Fruit fly (Drosophila melanogaster) whole organism, embryonic: ENCODE measurements around the gene RhoGAP100F.
A peak's percentile ranks its signal among the peaks of the same experiment; 100 is the strongest.

Source experiments
- Antp ChIP-seq: fragments of 200-800 bp; sonication (Bioruptor generic); optimal IDR thresholded peaks from 3 replicates; lab custom pipeline; 2016; ENCODE audit warnings: missing biosample characterization, missing genetic modification characterization
- BtbVII ChIP-seq: fragments of 200-800 bp; sonication (Bioruptor generic); optimal IDR thresholded peaks from 3 replicates; lab custom pipeline; 2017; ENCODE audit warnings: missing biosample characterization, mild to moderate bottlenecking, missing genetic modification characterization
- CG12236 ChIP-seq: fragments of 200-800 bp; sonication (Bioruptor generic); optimal IDR thresholded peaks from 2 replicates; lab custom pipeline; 2016; ENCODE audit warnings: missing biosample characterization, missing genetic modification characterization
- CG12299 ChIP-seq: fragments of 200-800 bp; sonication (Bioruptor generic); optimal IDR thresholded peaks from 2 replicates; lab custom pipeline; 2018; ENCODE audit warnings: missing biosample characterization, mild to moderate bottlenecking, missing genetic modification characterization
- CG13123 ChIP-seq: fragments of 200-800 bp; sonication (Bioruptor generic); optimal IDR thresholded peaks from 2 replicates; lab custom pipeline; 2016; ENCODE audit warnings: missing biosample characterization, missing genetic modification characterization
- CG13296 ChIP-seq: fragments of 200-800 bp; sonication (Bioruptor generic); optimal IDR thresholded peaks from 3 replicates; lab custom pipeline; 2018; ENCODE audit warnings: missing biosample characterization, mild to moderate bottlenecking, missing genetic modification characterization
- CG14014 ChIP-seq: fragments of 200-800 bp; sonication (Bioruptor generic); IDR thresholded peaks from 2 replicates; pipeline ENCODE4 v1.3.6; 2022; ENCODE audit warnings: missing biosample characterization, missing genetic modification characterization
- CG14860 ChIP-seq: fragments of 200-800 bp; sonication (Bioruptor generic); IDR thresholded peaks from 3 replicates; pipeline ENCODE4 v1.3.6; 2022; ENCODE audit warnings: missing biosample characterization, missing genetic modification characterization; ENCODE audit not compliant: partially characterized antibody
- CG15011 ChIP-seq: fragments of 200-800 bp; sonication (Bioruptor generic); optimal IDR thresholded peaks from 3 replicates; lab custom pipeline; 2018; ENCODE audit warnings: missing biosample characterization, mild to moderate bottlenecking, missing genetic modification characterization
- CG15073 ChIP-seq: fragments of 200-800 bp; sonication (Bioruptor generic); optimal IDR thresholded peaks from 2 replicates; lab custom pipeline; 2016; ENCODE audit warnings: missing biosample characterization, missing genetic modification characterization
- CG2889 ChIP-seq: fragments of 200-800 bp; sonication (Bioruptor generic); IDR thresholded peaks from 3 replicates; pipeline ENCODE4 v1.3.6; 2022; ENCODE audit warnings: missing biosample characterization, missing genetic modification characterization
- CG31388 ChIP-seq: fragments of 200-800 bp; sonication (Bioruptor generic); optimal IDR thresholded peaks from 2 replicates; lab custom pipeline; 2016; ENCODE audit warnings: missing biosample characterization, missing genetic modification characterization
- CG3847 ChIP-seq: fragments of 200-800 bp; sonication (Bioruptor generic); IDR thresholded peaks from 2 replicates; pipeline ENCODE4 v1.3.6; 2022; ENCODE audit warnings: missing biosample characterization, missing genetic modification characterization
- CG3995 ChIP-seq: fragments of 200-800 bp; sonication (Bioruptor generic); optimal IDR thresholded peaks from 3 replicates; lab custom pipeline; 2016; ENCODE audit warnings: missing biosample characterization, missing genetic modification characterization
- CG43689 ChIP-seq: fragments of 200-800 bp; sonication (Bioruptor generic); IDR thresholded peaks from 2 replicates; pipeline ENCODE4 v1.3.6; 2022; ENCODE audit warnings: missing biosample characterization, missing genetic modification characterization
- CG4730 ChIP-seq: fragments of 200-800 bp; sonication (Bioruptor generic); IDR thresholded peaks from 2 replicates; pipeline ENCODE4 v1.3.6; 2022; ENCODE audit warnings: missing biosample characterization, missing genetic modification characterization
- CG6175 ChIP-seq: fragments of 200-800 bp; sonication (Bioruptor generic); IDR thresholded peaks from 3 replicates; pipeline ENCODE4 v1.3.6; 2022; ENCODE audit warnings: missing biosample characterization, missing genetic modification characterization
- CG6813 ChIP-seq: fragments of 200-800 bp; sonication (Bioruptor generic); optimal IDR thresholded peaks from 2 replicates; lab custom pipeline; 2017; ENCODE audit warnings: missing biosample characterization, missing genetic modification characterization, mild to moderate bottlenecking, moderate library complexity, missing genetic modification reagents
- CG7357 ChIP-seq: fragments of 200-800 bp; sonication (Bioruptor generic); IDR thresholded peaks from 3 replicates; pipeline ENCODE4 v1.3.6; 2022; ENCODE audit warnings: missing biosample characterization, missing genetic modification characterization
- CG7745 ChIP-seq: fragments of 200-800 bp; sonication (Bioruptor generic); optimal IDR thresholded peaks from 2 replicates; lab custom pipeline; 2018; ENCODE audit warnings: missing biosample characterization, mild to moderate bottlenecking, missing genetic modification characterization, moderate library complexity
- CG7786 ChIP-seq: fragments of 200-800 bp; sonication (Bioruptor generic); optimal IDR thresholded peaks from 2 replicates; lab custom pipeline; 2016; ENCODE audit warnings: missing biosample characterization, missing genetic modification characterization
- CG7987 ChIP-seq: fragments of 200-800 bp; sonication (Bioruptor generic); optimal IDR thresholded peaks from 2 replicates; lab custom pipeline; 2018; ENCODE audit warnings: missing biosample characterization, mild to moderate bottlenecking, missing genetic modification characterization, moderate library complexity
- CG9817 ChIP-seq: fragments of 200-800 bp; sonication (Bioruptor generic); optimal IDR thresholded peaks from 2 replicates; lab custom pipeline; 2018; ENCODE audit warnings: missing biosample characterization, mild to moderate bottlenecking, missing genetic modification characterization, moderate library complexity
- Dfd ChIP-seq, 2 experiments: fragments of >200 bp; optimal IDR thresholded peaks; 2 replicates each; lab custom pipeline; 2017; ENCODE audit warnings: missing biosample characterization in 2 of 2, missing genetic modification characterization in 2 of 2
- Eip74EF ChIP-seq, 2 experiments: fragments of 200-800 bp in 1 of 2; fragments of >200 bp in 1 of 2; sonication (Bioruptor generic) in 1 of 2; optimal IDR thresholded peaks; 2 replicates each; lab custom pipeline; 2017 to 2019; ENCODE audit warnings: missing biosample characterization in 2 of 2, missing genetic modification characterization in 2 of 2, mild to moderate bottlenecking in 1 of 2, moderate library complexity in 1 of 2
- HLH4C ChIP-seq: fragments of 200-800 bp; sonication (Bioruptor generic); IDR thresholded peaks from 3 replicates; pipeline ENCODE4 v1.3.6; 2022; ENCODE audit warnings: missing biosample characterization, missing genetic modification characterization; ENCODE audit not compliant: partially characterized antibody
- Hr51 ChIP-seq, 2 experiments: fragments of 200-800 bp; sonication (Bioruptor generic); optimal IDR thresholded peaks; 2 replicates in 1 of 2; 3 replicates in 1 of 2; lab custom pipeline; 2016 to 2018; ENCODE audit warnings: missing biosample characterization in 2 of 2, missing genetic modification characterization in 2 of 2, mild to moderate bottlenecking in 1 of 2, moderate library complexity in 1 of 2
- Sin3A ChIP-seq: fragments of >200 bp; optimal IDR thresholded peaks from 2 replicates; lab custom pipeline; 2018
- Sry-δ ChIP-seq: fragments of 200-800 bp; sonication (Bioruptor generic); optimal IDR thresholded peaks from 2 replicates; lab custom pipeline; 2016; ENCODE audit warnings: missing biosample characterization, missing genetic modification characterization
- Tbp ChIP-seq: fragments of >200 bp; optimal IDR thresholded peaks from 2 replicates; lab custom pipeline; 2018; ENCODE audit warnings: missing biosample characterization, missing genetic modification characterization
- YL-1 ChIP-seq: fragments of 200-800 bp; sonication (Bioruptor generic); optimal IDR thresholded peaks from 3 replicates; lab custom pipeline; 2017; ENCODE audit warnings: missing biosample characterization, mild to moderate bottlenecking, missing genetic modification characterization
- cas ChIP-seq: fragments of 200-800 bp; sonication (Bioruptor generic); IDR thresholded peaks from 2 replicates; pipeline ENCODE4 v1.3.6; 2022; ENCODE audit warnings: missing biosample characterization, missing genetic modification characterization
- emc ChIP-seq: fragments of 200-800 bp; sonication (Bioruptor generic); optimal IDR thresholded peaks from 2 replicates; lab custom pipeline; 2016; ENCODE audit warnings: missing biosample characterization, missing genetic modification characterization
- fd102C ChIP-seq: fragments of 200-800 bp; sonication (Bioruptor generic); optimal IDR thresholded peaks from 2 replicates; lab custom pipeline; 2018; ENCODE audit warnings: missing biosample characterization, mild to moderate bottlenecking, missing genetic modification characterization, moderate library complexity
- grau ChIP-seq: fragments of 200-800 bp; optimal IDR thresholded peaks from 3 replicates; lab custom pipeline; 2019; ENCODE audit warnings: missing biosample characterization, mild to moderate bottlenecking, missing genetic modification characterization, moderate library complexity
- jigr1 ChIP-seq: fragments of 200-800 bp; sonication (Bioruptor generic); IDR thresholded peaks from 3 replicates; pipeline ENCODE4 v1.3.6; 2022; ENCODE audit warnings: missing biosample characterization, missing genetic modification characterization
- luna ChIP-seq: fragments of 200-800 bp; sonication (Bioruptor generic); optimal IDR thresholded peaks from 2 replicates; lab custom pipeline; 2016; ENCODE audit warnings: missing biosample characterization, missing genetic modification characterization
- maf-S ChIP-seq: fragments of 200-800 bp; sonication (Bioruptor generic); optimal IDR thresholded peaks from 2 replicates; lab custom pipeline; 2016; ENCODE audit warnings: missing biosample characterization, missing genetic modification characterization
- p53 ChIP-seq: fragments of 200-800 bp; sonication (Bioruptor generic); optimal IDR thresholded peaks from 2 replicates; lab custom pipeline; 2016; ENCODE audit warnings: missing biosample characterization, missing genetic modification characterization
- phol ChIP-seq: fragments of 200-800 bp; sonication (Bioruptor generic); optimal IDR thresholded peaks from 3 replicates; lab custom pipeline; 2018; ENCODE audit warnings: missing biosample characterization, mild to moderate bottlenecking, missing genetic modification characterization, moderate library complexity
- pita ChIP-seq: fragments of 200-800 bp; sonication (Bioruptor generic); optimal IDR thresholded peaks from 2 replicates; lab custom pipeline; 2017; ENCODE audit warnings: missing biosample characterization, mild to moderate bottlenecking, missing genetic modification characterization
- row ChIP-seq: fragments of 200-800 bp; sonication (Bioruptor generic); IDR thresholded peaks from 3 replicates; pipeline ENCODE4 v1.3.6; 2022; ENCODE audit warnings: missing biosample characterization, missing genetic modification characterization
- schlank ChIP-seq: fragments of 200-800 bp; sonication (Bioruptor generic); optimal IDR thresholded peaks from 2 replicates; lab custom pipeline; 2018; ENCODE audit warnings: missing biosample characterization, mild to moderate bottlenecking, missing genetic modification characterization
- slou ChIP-seq: fragments of 200-800 bp; sonication (Bioruptor generic); optimal IDR thresholded peaks from 3 replicates; lab custom pipeline; 2016; ENCODE audit warnings: missing biosample characterization, missing genetic modification characterization
- sob ChIP-seq: fragments of 200-800 bp; sonication (Bioruptor generic); IDR thresholded peaks from 2 replicates; pipeline ENCODE4 v1.3.6; 2022; ENCODE audit warnings: missing biosample characterization, missing genetic modification characterization
- sug ChIP-seq: fragments of 200-800 bp; optimal IDR thresholded peaks from 2 replicates; lab custom pipeline; 2019; ENCODE audit warnings: missing biosample characterization, mild to moderate bottlenecking, missing genetic modification characterization, moderate library complexity
- tll ChIP-seq, 2 experiments: fragments of 200-800 bp in 1 of 2; fragments of >200 bp in 1 of 2; sonication (Bioruptor generic) in 1 of 2; optimal IDR thresholded peaks; 2 replicates each; lab custom pipeline; 2017 to 2019; ENCODE audit warnings: missing biosample characterization in 2 of 2, missing genetic modification characterization in 2 of 2, mild to moderate bottlenecking in 1 of 2, moderate library complexity in 1 of 2
- toy ChIP-seq: fragments of 200-800 bp; sonication (Bioruptor generic); IDR thresholded peaks from 2 replicates; pipeline ENCODE4 v1.3.6; 2022; ENCODE audit warnings: missing biosample characterization, missing genetic modification characterization
- usp ChIP-seq: fragments of >200 bp; optimal IDR thresholded peaks from 2 replicates; lab custom pipeline; 2017; ENCODE audit warnings: missing biosample characterization, missing genetic modification characterization
- zen2 ChIP-seq: fragments of 200-800 bp; sonication (Bioruptor generic); IDR thresholded peaks from 3 replicates; pipeline ENCODE4 v1.3.6; 2022; ENCODE audit warnings: missing biosample characterization, missing genetic modification characterization; ENCODE audit not compliant: partially characterized antibody

RhoGAP100F gene

dm6 chr3R:31771790-31772576 is 40.4 kb upstream of the RhoGAP100F start, which contains the start of the genes betaGlu and sip3 (continued):
- TF ChIP-seq Tbp: no peak
- no peak for TF ChIP-seq pita (GFP tag; lab: Kevin White, UChicago)
- peak; percentile 34 for TF ChIP-seq phol (tag; lab: Kevin White, UChicago)
- TF ChIP-seq Antp (GFP tag; lab: Kevin White, UChicago): no peak
- TF ChIP-seq CG7357: no peak
- TF ChIP-seq CG7786 (GFP tag; lab: Kevin White, UChicago): no peak
- TF ChIP-seq CG2889: no peak
- TF ChIP-seq sob: no peak
- TF ChIP-seq toy (GFP tag; lab: Robert Waterston, UW): no peak
- TF ChIP-seq maf-S: no peak
- TF ChIP-seq CG7745 (tag; lab: Kevin White, UChicago): no peak
- no peak for TF ChIP-seq schlank (tag; lab: Kevin White, UChicago)
- TF ChIP-seq YL-1 (GFP tag; lab: Kevin White, UChicago): peak; percentile 73
- no peak for TF ChIP-seq BtbVII (GFP tag; lab: Kevin White, UChicago)
- peak; percentile 90 for TF ChIP-seq CG14860 (GFP tag; lab: Robert Waterston, UW)
- TF ChIP-seq Eip74EF (GFP tag; optimal IDR thresholded peaks at IDR 0.05; lab: Kevin White, UChicago): no peak
- TF ChIP-seq CG4730 (GFP tag; lab: Robert Waterston, UW): no peak
- peak; percentile 35; the same call in 1 of the 3 replicates for TF ChIP-seq jigr1
- TF ChIP-seq Dfd (GFP tag; optimal IDR thresholded peaks at IDR 0.05; lab: Kevin White, UChicago): no peak
- TF ChIP-seq CG6813 (GFP tag; lab: Kevin White, UChicago): no peak
- no peak for TF ChIP-seq CG31388 (GFP tag; lab: Kevin White, UChicago)
- TF ChIP-seq CG14014: no peak
- no peak for TF ChIP-seq slou (GFP tag; lab: Kevin White, UChicago)
- no peak for TF ChIP-seq fd102C (GFP tag; lab: Kevin White, UChicago)
- no peak for TF ChIP-seq luna (GFP tag; lab: Kevin White, UChicago)
- no peak for TF ChIP-seq CG6175 (GFP tag; lab: Robert Waterston, UW)
- peak; percentile 86 for TF ChIP-seq zen2
- TF ChIP-seq CG12299: peak; percentile 23
- TF ChIP-seq CG15011 (GFP tag; lab: Kevin White, UChicago): no peak
- no peak for TF ChIP-seq CG9817
- TF ChIP-seq Sry-δ: peak; percentile 79
- no peak for TF ChIP-seq CG7987 (GFP tag; lab: Kevin White, UChicago)
- TF ChIP-seq emc: no peak
- no peak for TF ChIP-seq CG13296 (GFP tag; lab: Kevin White, UChicago)
- peak; percentile 87 for TF ChIP-seq CG3995
- TF ChIP-seq sug (tag; lab: Kevin White, UChicago): peak; percentile 20
- TF ChIP-seq CG3847 (GFP tag; lab: Robert Waterston, UW): no peak
- no peak for TF ChIP-seq CG12236
- TF ChIP-seq HLH4C (GFP tag; lab: Robert Waterston, UW): peak; percentile 93
- TF ChIP-seq tll (GFP tag; optimal IDR thresholded peaks at IDR 0.05; lab: Kevin White, UChicago): no peak
- peak; percentile 51 for TF ChIP-seq row (GFP tag; lab: Robert Waterston, UW)
- TF ChIP-seq p53 (GFP tag; lab: Kevin White, UChicago): no peak
- TF ChIP-seq Hr51 (GFP tag; optimal IDR thresholded peaks at IDR 0.05; lab: Kevin White, UChicago): no peak
- TF ChIP-seq CG43689: no peak
- peak; percentile 0 for TF ChIP-seq CG13123 (GFP tag; lab: Kevin White, UChicago)
- TF ChIP-seq cas: no peak
- TF ChIP-seq grau (tag; lab: Kevin White, UChicago): peak; percentile 25
- no peak for TF ChIP-seq CG15073 (GFP tag; lab: Kevin White, UChicago)
- TF ChIP-seq usp: no peak
- peak; percentile 27 for TF ChIP-seq Sin3A (lab: Kevin White, UChicago)
